Worm (Caenorhabditis elegans): Measurements from ENCODE around the gene trm-2A.

trm-2A gene

ce11 chrV:854966-855365 is 49.8 kb upstream of the trm-2A start, which contains the start of gene K09C6.9:
Gene K09C6.9, minus strand, starts transcription at chrV:855066.
- TF ChIP-seq elt-1 (tag; optimal IDR thresholded peaks at IDR 0.05) (no peak), nhr-25 (tag; optimal IDR thresholded peaks at IDR 0.05) (no peak), zag-1 (tag; optimal IDR thresholded peaks at IDR 0.05) (no peak), fos-1 (tag; optimal IDR thresholded peaks at IDR 0.05) (no peak), Y55F3AM.14 (GFP tag; optimal IDR thresholded peaks at IDR 0.05) (no peak), unc-55 (GFP tag; optimal IDR thresholded peaks at IDR 0.05) (no peak), ztf-1 (GFP tag; conservative IDR thresholded peaks at IDR 0.05) (no peak), snpc-4 (tag; optimal IDR thresholded peaks at IDR 0.05) (no peak), ZK546.5 (tag; optimal IDR thresholded peaks at IDR 0.05) (no peak), ceh-82 (tag; optimal IDR thresholded peaks at IDR 0.05) (no peak), aly-2 (tag; optimal IDR thresholded peaks at IDR 0.05) (no peak), unc-39 (tag; optimal IDR thresholded peaks at IDR 0.05) (no peak), peb-1 (tag; optimal IDR thresholded peaks at IDR 0.05) (no peak), elt-3 (tag; optimal IDR thresholded peaks at IDR 0.05) (no peak), unc-62 (GFP tag; optimal IDR thresholded peaks at IDR 0.05) (no peak), lin-13 (GFP tag; optimal IDR thresholded peaks at IDR 0.05) (no peak), ztf-11 (tag; optimal IDR thresholded peaks at IDR 0.05) (no peak), nhr-77 (tag; optimal IDR thresholded peaks at IDR 0.05) (no peak), mdl-1 (tag; optimal IDR thresholded peaks at IDR 0.05) (no peak), skn-1 (tag; optimal IDR thresholded peaks at IDR 0.05) (no peak)

ce11 chrV:856549-856948 is 48.2 kb upstream of the trm-2A start, which contains the start of gene K09C6.2:
Gene K09C6.2, plus strand, starts transcription at chrV:856849.
- TF ChIP-seq nhr-12 (tag; optimal IDR thresholded peaks at IDR 0.05): no peak
- no peak for TF ChIP-seq F13H6.1 (tag; optimal IDR thresholded peaks at IDR 0.05)
- no peak for TF ChIP-seq sma-9 (GFP tag; optimal IDR thresholded peaks at IDR 0.05)
- TF ChIP-seq sma-9 (tag; optimal IDR thresholded peaks at IDR 0.05): no peak
- no peak for TF ChIP-seq alr-1 (tag; optimal IDR thresholded peaks at IDR 0.05)
- TF ChIP-seq ztf-4 (tag; optimal IDR thresholded peaks at IDR 0.05): no peak
- no peak for TF ChIP-seq Y55F3AM.14 (GFP tag; optimal IDR thresholded peaks at IDR 0.05)
- TF ChIP-seq mab-5 (tag; optimal IDR thresholded peaks at IDR 0.05): no peak
- TF ChIP-seq elt-3 (tag; optimal IDR thresholded peaks at IDR 0.05): no peak
- TF ChIP-seq unc-55 (GFP tag; optimal IDR thresholded peaks at IDR 0.05): no peak
- no peak for TF ChIP-seq ama-1 (optimal IDR thresholded peaks at IDR 0.05)
- TF ChIP-seq nhr-21 (tag; optimal IDR thresholded peaks at IDR 0.05): no peak
- TF ChIP-seq ceh-82 (tag; optimal IDR thresholded peaks at IDR 0.05): no peak
- TF ChIP-seq C34F6.9 (tag; optimal IDR thresholded peaks at IDR 0.05): no peak
- no peak for TF ChIP-seq aly-2 (tag; optimal IDR thresholded peaks at IDR 0.05)
- TF ChIP-seq nhr-237 (tag; optimal IDR thresholded peaks at IDR 0.05): no peak
- no peak for TF ChIP-seq fos-1 (tag; optimal IDR thresholded peaks at IDR 0.05)
- no peak for TF ChIP-seq ztf-11 (tag; optimal IDR thresholded peaks at IDR 0.05)
- no peak for TF ChIP-seq sem-4 (tag; optimal IDR thresholded peaks at IDR 0.05)
- no peak for TF ChIP-seq mdl-1 (tag; optimal IDR thresholded peaks at IDR 0.05)

ce11 chrV:858841-859456 is 45.8 kb upstream of the trm-2A start:
- TF ChIP-seq snpc-4 (tag; optimal IDR thresholded peaks at IDR 0.05): peak; percentile 88
- no peak for TF ChIP-seq skn-1 (tag; optimal IDR thresholded peaks at IDR 0.05)
- TF ChIP-seq lin-39 (tag; optimal IDR thresholded peaks at IDR 0.05): no peak

DNA sequence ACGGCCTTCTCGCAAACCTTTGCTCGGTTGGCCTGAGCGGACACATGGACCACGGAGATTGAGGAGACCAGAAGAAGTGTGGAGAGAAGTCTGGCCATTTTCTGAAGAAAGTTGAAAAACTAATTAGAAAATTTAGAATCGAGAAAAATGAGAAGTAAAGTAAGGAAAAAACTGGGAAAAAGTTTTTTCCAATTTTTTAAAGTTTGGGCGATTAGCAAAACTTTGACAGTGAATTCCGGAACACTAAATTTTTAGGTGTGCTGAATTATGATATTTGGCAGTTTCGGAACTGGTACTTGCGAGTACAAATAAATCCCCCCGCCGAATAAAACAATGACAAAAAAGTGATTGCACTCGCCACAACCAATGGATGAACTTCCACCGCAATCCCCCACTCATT is 38.0 kb upstream of the trm-2A start, which contains the start of gene T02B11.3:
T02B11.3 (minus strand) TSS at position 101 of the 400 bp plus-strand sequence.
- TF ChIP-seq lin-11 (tag; optimal IDR thresholded peaks at IDR 0.05) (no peak), F13H6.1 (tag; optimal IDR thresholded peaks at IDR 0.05) (no peak), ama-1 (optimal IDR thresholded peaks at IDR 0.05) (no peak), unc-39 (tag; optimal IDR thresholded peaks at IDR 0.05) (no peak), fos-1 (tag; optimal IDR thresholded peaks at IDR 0.05) (no peak)

DNA sequence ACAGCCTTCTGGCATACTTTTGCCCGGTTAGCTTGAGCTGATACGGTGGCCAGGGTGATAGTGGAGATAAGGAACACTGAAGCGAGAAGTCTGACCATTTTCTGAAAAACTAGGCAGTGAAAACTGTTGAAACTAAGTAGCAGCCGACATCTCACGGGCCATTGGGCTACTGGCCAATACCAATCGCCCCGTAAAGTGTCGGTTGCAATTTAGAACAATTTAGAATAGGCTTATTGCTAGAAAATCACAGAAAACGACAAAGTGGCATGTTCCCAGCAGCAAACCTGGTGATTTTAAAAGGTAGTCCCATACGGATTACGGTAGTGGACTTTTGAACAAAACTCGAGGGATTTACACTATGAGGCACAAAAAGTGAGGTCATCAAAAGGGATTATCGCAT is 33.7 kb upstream of the trm-2A start, which contains the start of gene T02B11.4:
T02B11.4 (minus strand) TSS at position 101 of the 400 bp plus-strand sequence.
- TF ChIP-seq snpc-4 (tag; optimal IDR thresholded peaks at IDR 0.05): no peak
- TF ChIP-seq lin-39 (tag; optimal IDR thresholded peaks at IDR 0.05): no peak
- TF ChIP-seq C34F6.9 (tag; optimal IDR thresholded peaks at IDR 0.05): no peak
- no peak for TF ChIP-seq nhr-237 (tag; optimal IDR thresholded peaks at IDR 0.05)
- TF ChIP-seq R02D3.7 (tag; optimal IDR thresholded peaks at IDR 0.05): no peak
- TF ChIP-seq ztf-4 (tag; optimal IDR thresholded peaks at IDR 0.05): no peak
- TF ChIP-seq alr-1 (tag; optimal IDR thresholded peaks at IDR 0.05): no peak
- no peak for TF ChIP-seq Y55F3AM.14 (GFP tag; optimal IDR thresholded peaks at IDR 0.05)
- TF ChIP-seq dmd-4 (tag; optimal IDR thresholded peaks at IDR 0.05): no peak
- TF ChIP-seq crh-2 (tag; optimal IDR thresholded peaks at IDR 0.05): no peak
- TF ChIP-seq gmeb-1 (tag; optimal IDR thresholded peaks at IDR 0.05): no peak
- no peak for TF ChIP-seq egl-27 (tag; optimal IDR thresholded peaks at IDR 0.05)
- no peak for TF ChIP-seq mbf-1 (tag; optimal IDR thresholded peaks at IDR 0.05)
- TF ChIP-seq peb-1 (tag; optimal IDR thresholded peaks at IDR 0.05): no peak
- no peak for TF ChIP-seq nhr-25 (tag; optimal IDR thresholded peaks at IDR 0.05)
- no peak for TF ChIP-seq elt-1 (tag; optimal IDR thresholded peaks at IDR 0.05)
- TF ChIP-seq zag-1 (tag; optimal IDR thresholded peaks at IDR 0.05): no peak
- no peak for TF ChIP-seq lsy-2 (tag; optimal IDR thresholded peaks at IDR 0.05)

All from whole organism, L2 larva.